Fruit fly (Drosophila melanogaster) ovary, adult (tissue): ENCODE data around the gene ras.

Experiments used
- CG17801 ChIP-seq: fragments of 200-800 bp; optimal IDR thresholded peaks from 2 replicates; lab custom pipeline; 2019; ENCODE audit warnings: missing biosample characterization, mild to moderate bottlenecking, missing genetic modification characterization, moderate library complexity; ENCODE audit not compliant: partially characterized antibody

Gene ras

dm6 chrX:10745590-10745953 is 1.3 kb downstream of the ras start:
- TF ChIP-seq CG17801 (GFP tag; lab: Kevin White, UChicago), result no peak

- TF ChIP-seq CG17801 (GFP tag; lab: Kevin White, UChicago), result no peak
These were observed 4.3 kb downstream of the ras start for dm6 chrX:10748647-10749046.

- TF ChIP-seq CG17801 (GFP tag; lab: Kevin White, UChicago), result no peak
These were observed 6.4 kb downstream of the ras start for dm6 chrX:10750676-10751075.

- TF ChIP-seq CG17801 (GFP tag; lab: Kevin White, UChicago), result no peak
These were observed 7.5 kb downstream of the ras start for dm6 chrX:10751777-10752176.

dm6 chrX:10756026-10756561 is 11.8 kb downstream of the ras start:
- TF ChIP-seq CG17801 (GFP tag; lab: Kevin White, UChicago), result no peak

dm6 chrX:10757616-10758078 is 13.3 kb downstream of the ras start, which contains the start of gene Rph:
TSS of gene Rph (minus strand) at chrX:10757666.
- no peak for TF ChIP-seq CG17801 (GFP tag; lab: Kevin White, UChicago)

- TF ChIP-seq CG17801 (GFP tag; lab: Kevin White, UChicago), result no peak
These were observed 18.3 kb downstream of the ras start for dm6 chrX:10762569-10762958.

- peak; percentile 88 for TF ChIP-seq CG17801 (GFP tag; lab: Kevin White, UChicago)
These were observed 18.9 kb downstream of the ras start for dm6 chrX:10762959-10763883.

- TF ChIP-seq CG17801 (GFP tag; lab: Kevin White, UChicago), result peak; percentile 44
These were observed 19.9 kb downstream of the ras start, which contains the start of gene Tango5 for dm6 chrX:10764206-10764605. TSS of gene Tango5 (minus strand) at chrX:10764413.

- no peak for TF ChIP-seq CG17801 (GFP tag; lab: Kevin White, UChicago)
These were observed 22.7 kb downstream of the ras start for dm6 chrX:10766976-10767349.

dm6 chrX:10767350-10768005 is 23.2 kb downstream of the ras start:
- no peak for TF ChIP-seq CG17801 (GFP tag; lab: Kevin White, UChicago)

- peak; percentile 58 for TF ChIP-seq CG17801 (GFP tag; lab: Kevin White, UChicago)
These were observed 23.9 kb downstream of the ras start, which contains the start of the genes Atg8a and BTBD9 for dm6 chrX:10768043-10768674. TSS of gene Atg8a (minus strand) at chrX:10768338. TSS of gene BTBD9 (plus strand) at chrX:10768537.

dm6 chrX:10771856-10772592 is 27.7 kb downstream of the ras start, which contains the start of gene CG15211:
TSS of gene CG15211 (plus strand) at chrX:10772541.
- peak; percentile 8 for TF ChIP-seq CG17801 (GFP tag; lab: Kevin White, UChicago)

- no peak for TF ChIP-seq CG17801 (GFP tag; lab: Kevin White, UChicago)
These were observed 28.3 kb downstream of the ras start for dm6 chrX:10772634-10773033.
